Worm (Caenorhabditis elegans) whole organism, midembryonic: ENCODE results near the gene frpr-15.

ENCODE experiments used
- T22C8.4 ChIP-seq: fragments of 200-800 bp; sonication (Bioruptor generic); IDR thresholded peaks from 2 replicates; pipeline ENCODE4 v1.3.6; 2022; ENCODE audit warnings: missing genetic modification characterization, missing compliant biosample characterization
- flt-1 ChIP-seq: fragments of 200-800 bp; sonication (Bioruptor generic); IDR thresholded peaks from 2 replicates; pipeline ENCODE4 v1.3.6; 2022; ENCODE audit warnings: missing genetic modification characterization, missing compliant biosample characterization
- klf-2 ChIP-seq: fragments of 200-800 bp; sonication (Bioruptor generic); conservative IDR thresholded peaks from 2 replicates; pipeline ENCODE4 v1.3.6; 2022; ENCODE audit warnings: missing genetic modification reagents, missing genetic modification characterization, missing compliant biosample characterization
- ref-1 ChIP-seq: fragments of 200-800 bp; sonication (Bioruptor generic); conservative IDR thresholded peaks from 2 replicates; pipeline ENCODE4 v1.3.6; 2022; ENCODE audit warnings: missing genetic modification reagents, missing genetic modification characterization, missing compliant biosample characterization
- tab-1 ChIP-seq: fragments of 200-800 bp; sonication (Bioruptor generic); IDR thresholded peaks from 2 replicates; pipeline ENCODE4 v1.3.6; 2022; ENCODE audit warnings: missing genetic modification characterization, missing compliant biosample characterization
- ztf-29 ChIP-seq: fragments of 200-800 bp; sonication (Bioruptor generic); IDR thresholded peaks from 2 replicates; pipeline ENCODE4 v1.3.6; 2022; ENCODE audit warnings: missing genetic modification reagents, missing genetic modification characterization, missing compliant biosample characterization

DNA sequence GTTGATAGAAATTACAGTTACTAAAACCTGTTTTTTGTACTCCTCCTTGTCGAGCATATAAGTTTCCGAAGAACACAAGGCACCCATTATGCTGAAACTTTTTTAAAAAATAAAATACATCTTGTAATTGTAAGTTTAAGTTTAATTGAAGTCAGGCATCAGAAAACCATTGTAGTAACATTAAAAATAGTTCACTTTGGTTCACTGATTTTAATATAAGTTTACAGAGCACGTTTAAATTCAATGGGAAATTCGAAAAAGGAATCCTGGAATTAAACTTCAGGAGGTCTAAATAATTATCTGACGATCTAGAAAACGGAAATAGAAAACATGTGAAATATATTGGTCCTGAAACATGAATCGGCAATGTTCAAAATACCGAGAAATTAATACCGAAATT lies 39.5 kb upstream of the frpr-15 start, which contains the start of gene gpa-8:
- no peak for TF ChIP-seq ztf-29 (GFP tag; lab: Robert Waterston, UW)
- TF ChIP-seq T22C8.4 (GFP tag; lab: Robert Waterston, UW): no peak
- TF ChIP-seq klf-2 (GFP tag; lab: Robert Waterston, UW): no peak
- no peak for TF ChIP-seq tab-1 (GFP tag; lab: Robert Waterston, UW)
- TF ChIP-seq ref-1 (GFP tag; lab: Robert Waterston, UW): no peak
- TF ChIP-seq flt-1 (GFP tag; lab: Robert Waterston, UW): no peak
